Fruit fly (Drosophila melanogaster) whole organism, embryonic: ENCODE results near the gene CG42833.

Experiments used
- BtbVII ChIP-seq: fragments of 200-800 bp; sonication (Bioruptor generic); optimal IDR thresholded peaks from 3 replicates; lab custom pipeline; 2017; ENCODE audit warnings: missing biosample characterization, mild to moderate bottlenecking, missing genetic modification characterization
- Bteb2 ChIP-seq: fragments of 200-800 bp; sonication (Bioruptor generic); optimal IDR thresholded peaks from 2 replicates; lab custom pipeline; 2016; ENCODE audit warnings: missing biosample characterization, missing genetic modification characterization
- CG10321 ChIP-seq: fragments of 200-800 bp; sonication (Bioruptor generic); IDR thresholded peaks from 2 replicates; pipeline ENCODE4 v1.3.6; 2022; ENCODE audit warnings: missing biosample characterization, missing genetic modification characterization
- CG10366 ChIP-seq: fragments of 200-800 bp; sonication (Bioruptor generic); IDR thresholded peaks from 2 replicates; pipeline ENCODE4 v1.3.6; 2022; ENCODE audit warnings: missing biosample characterization, missing genetic modification characterization
- CG10431 ChIP-seq: fragments of 200-800 bp; sonication (Bioruptor generic); optimal IDR thresholded peaks from 3 replicates; lab custom pipeline; 2018; ENCODE audit warnings: missing biosample characterization, mild to moderate bottlenecking, missing genetic modification characterization
- CG10565 ChIP-seq: fragments of 200-800 bp; sonication (Bioruptor generic); optimal IDR thresholded peaks from 3 replicates; lab custom pipeline; 2016; ENCODE audit warnings: missing biosample characterization, mild to moderate bottlenecking, missing genetic modification characterization
- CG11093 ChIP-seq: fragments of 200-800 bp; sonication (Bioruptor generic); IDR thresholded peaks from 3 replicates; pipeline ENCODE4 v1.3.6; 2022; ENCODE audit warnings: missing biosample characterization, missing genetic modification characterization
- CG12942 ChIP-seq: fragments of 200-800 bp; sonication (Bioruptor generic); optimal IDR thresholded peaks from 3 replicates; lab custom pipeline; 2016; ENCODE audit warnings: missing biosample characterization, missing genetic modification characterization
- CG13624 ChIP-seq: fragments of 200-800 bp; sonication (Bioruptor generic); optimal IDR thresholded peaks from 2 replicates; lab custom pipeline; 2016; ENCODE audit warnings: missing biosample characterization, missing genetic modification characterization
- CG14441 ChIP-seq: fragments of 200-800 bp; sonication (Bioruptor generic); IDR thresholded peaks from 2 replicates; pipeline ENCODE4 v1.3.6; 2022; ENCODE audit warnings: missing biosample characterization, missing genetic modification characterization
- CG1603 ChIP-seq: fragments of 200-800 bp; sonication (Bioruptor generic); optimal IDR thresholded peaks from 2 replicates; lab custom pipeline; 2019; ENCODE audit warnings: missing biosample characterization, mild to moderate bottlenecking, missing genetic modification characterization, moderate library complexity
- CG18011 ChIP-seq: fragments of 200-800 bp; sonication (Bioruptor generic); optimal IDR thresholded peaks from 2 replicates; lab custom pipeline; 2017; ENCODE audit warnings: missing biosample characterization, missing genetic modification characterization, mild to moderate bottlenecking, moderate library complexity, missing genotype
- CG2199 ChIP-seq: fragments of 200-800 bp; sonication (Bioruptor generic); IDR thresholded peaks from 3 replicates; pipeline ENCODE4 v1.3.6; 2022; ENCODE audit warnings: missing biosample characterization, missing genetic modification characterization
- CG2678 ChIP-seq: fragments of 200-800 bp; sonication (Bioruptor generic); optimal IDR thresholded peaks from 3 replicates; lab custom pipeline; 2019; ENCODE audit warnings: missing biosample characterization, mild to moderate bottlenecking, missing genetic modification characterization, moderate library complexity
- CG31441 ChIP-seq: fragments of 200-800 bp; sonication (Bioruptor generic); IDR thresholded peaks from 2 replicates; pipeline ENCODE4 v1.3.6; 2022; ENCODE audit warnings: missing biosample characterization, missing genetic modification characterization
- CG33213 ChIP-seq: fragments of 200-800 bp; sonication (Bioruptor generic); optimal IDR thresholded peaks from 3 replicates; lab custom pipeline; 2016; ENCODE audit warnings: missing biosample characterization, missing genetic modification characterization
- CG4424 ChIP-seq: fragments of 200-800 bp; sonication (Bioruptor generic); optimal IDR thresholded peaks from 3 replicates; lab custom pipeline; 2016; ENCODE audit warnings: missing biosample characterization, missing genetic modification characterization
- CG6791 ChIP-seq: fragments of 200-800 bp; sonication (Bioruptor generic); IDR thresholded peaks from 3 replicates; pipeline ENCODE4 v1.3.6; 2022; ENCODE audit warnings: missing biosample characterization, missing genetic modification characterization; ENCODE audit not compliant: partially characterized antibody
- CG6813 ChIP-seq: fragments of 200-800 bp; sonication (Bioruptor generic); optimal IDR thresholded peaks from 2 replicates; lab custom pipeline; 2017; ENCODE audit warnings: missing biosample characterization, missing genetic modification characterization, mild to moderate bottlenecking, moderate library complexity, missing genetic modification reagents
- CG8290 ChIP-seq, 3 experiments: fragments of 200-800 bp; sonication (Bioruptor generic); optimal IDR thresholded peaks; 2 replicates each; lab custom pipeline; 2016 to 2019; ENCODE audit warnings: missing biosample characterization in 3 of 3, missing genetic modification characterization in 3 of 3, mild to moderate bottlenecking in 2 of 3, moderate library complexity in 1 of 3
- CG9797 ChIP-seq: fragments of 200-800 bp; sonication (Bioruptor generic); optimal IDR thresholded peaks from 3 replicates; lab custom pipeline; 2018; ENCODE audit warnings: missing biosample characterization, mild to moderate bottlenecking, missing genetic modification characterization
- Dip2 ChIP-seq: fragments of 200-800 bp; sonication (Bioruptor generic); IDR thresholded peaks from 2 replicates; pipeline ENCODE4 v1.3.6; 2022; ENCODE audit warnings: missing biosample characterization, missing genetic modification characterization
- Dip3 ChIP-seq: fragments of 200-800 bp; sonication (Bioruptor generic); optimal IDR thresholded peaks from 3 replicates; lab custom pipeline; 2016; ENCODE audit warnings: missing biosample characterization, missing genetic modification characterization
- Drgx ChIP-seq: fragments of 200-800 bp; sonication (Bioruptor generic); IDR thresholded peaks from 2 replicates; pipeline ENCODE4 v1.3.6; 2022; ENCODE audit warnings: missing biosample characterization, missing genetic modification characterization
- Ets97D ChIP-seq: fragments of 200-800 bp; sonication (Bioruptor generic); optimal IDR thresholded peaks from 3 replicates; lab custom pipeline; 2016; ENCODE audit warnings: missing biosample characterization, missing genetic modification characterization
- H15 ChIP-seq: fragments of 200-800 bp; sonication (Bioruptor generic); IDR thresholded peaks from 3 replicates; pipeline ENCODE4 v1.3.6; 2022; ENCODE audit warnings: missing biosample characterization, missing genetic modification characterization
- Hsf ChIP-seq: fragments of 200-800 bp; sonication (Bioruptor generic); optimal IDR thresholded peaks from 3 replicates; lab custom pipeline; 2016; ENCODE audit warnings: missing biosample characterization, missing genetic modification characterization
- Mrtf ChIP-seq: fragments of 200-800 bp; sonication (Bioruptor generic); IDR thresholded peaks from 3 replicates; pipeline ENCODE4 v1.3.6; 2022; ENCODE audit warnings: missing biosample characterization, missing genetic modification characterization
- Ptx1 ChIP-seq: fragments of 200-800 bp; sonication (Bioruptor generic); IDR thresholded peaks from 2 replicates; pipeline ENCODE4 v1.3.6; 2022; ENCODE audit warnings: missing biosample characterization, missing genetic modification characterization
- Scr ChIP-seq: fragments of 200-800 bp; sonication (Bioruptor generic); IDR thresholded peaks from 2 replicates; pipeline ENCODE4 v1.3.6; 2022; ENCODE audit warnings: missing biosample characterization, missing genetic modification characterization; ENCODE audit not compliant: partially characterized antibody
- Ssrp ChIP-seq: fragments of 200-800 bp; sonication (Bioruptor generic); optimal IDR thresholded peaks from 2 replicates; lab custom pipeline; 2018; ENCODE audit warnings: missing biosample characterization, mild to moderate bottlenecking, missing genetic modification characterization, moderate library complexity
- Vsx1 ChIP-seq: fragments of 200-800 bp; sonication (Bioruptor generic); optimal IDR thresholded peaks from 2 replicates; lab custom pipeline; 2017; ENCODE audit warnings: missing biosample characterization, mild to moderate bottlenecking, missing genetic modification characterization, missing genetic modification reagents
- ato ChIP-seq: fragments of 200-800 bp; sonication (Bioruptor generic); IDR thresholded peaks from 2 replicates; pipeline ENCODE4 v1.3.6; 2022; ENCODE audit warnings: missing biosample characterization, missing genetic modification characterization; ENCODE audit not compliant: partially characterized antibody
- az2 ChIP-seq: fragments of 200-800 bp; sonication (Bioruptor generic); optimal IDR thresholded peaks from 3 replicates; lab custom pipeline; 2016; ENCODE audit warnings: missing biosample characterization, missing genetic modification characterization
- disco-r ChIP-seq: fragments of 200-800 bp; sonication (Bioruptor generic); optimal IDR thresholded peaks from 2 replicates; lab custom pipeline; 2016; ENCODE audit warnings: missing biosample characterization, missing genetic modification characterization
- dysf ChIP-seq: fragments of 200-800 bp; sonication (Bioruptor generic); IDR thresholded peaks from 3 replicates; pipeline ENCODE4 v1.3.6; 2022; ENCODE audit warnings: missing biosample characterization, missing genetic modification characterization
- fd3F ChIP-seq: fragments of 200-800 bp; sonication (Bioruptor generic); optimal IDR thresholded peaks from 2 replicates; lab custom pipeline; 2018; ENCODE audit warnings: missing biosample characterization, mild to moderate bottlenecking, missing genetic modification characterization, moderate library complexity
- hkb ChIP-seq, 2 experiments: fragments of 200-800 bp in 1 of 2; fragments of >200 bp in 1 of 2; sonication (Bioruptor generic) in 1 of 2; IDR thresholded peaks in 1 of 2; optimal IDR thresholded peaks in 1 of 2; 2 replicates each; pipeline versions ENCODE4 v1.3.6 to Lab custom; 2017 to 2022; ENCODE audit warnings: missing biosample characterization in 1 of 2, missing genetic modification characterization in 1 of 2
- jumu ChIP-seq: fragments of 200-800 bp; sonication (Bioruptor generic); optimal IDR thresholded peaks from 3 replicates; lab custom pipeline; 2016; ENCODE audit warnings: missing biosample characterization, missing genetic modification characterization
- mld ChIP-seq: fragments of 200-800 bp; sonication (Bioruptor generic); IDR thresholded peaks from 3 replicates; pipeline ENCODE4 v1.3.6; 2022; ENCODE audit warnings: missing biosample characterization, missing genetic modification characterization; ENCODE audit not compliant: partially characterized antibody
- nmo ChIP-seq: fragments of 200-800 bp; sonication (Bioruptor generic); optimal IDR thresholded peaks from 2 replicates; lab custom pipeline; 2018; ENCODE audit warnings: missing biosample characterization, mild to moderate bottlenecking, missing genetic modification characterization, moderate library complexity
- otp ChIP-seq: fragments of 200-800 bp; sonication (Bioruptor generic); IDR thresholded peaks from 3 replicates; pipeline ENCODE4, ENCODE4 v1.3.6; 2022; ENCODE audit warnings: missing biosample characterization, missing genetic modification characterization
- peb ChIP-seq: fragments of 200-800 bp; sonication (Bioruptor generic); IDR thresholded peaks from 2 replicates; pipeline ENCODE4 v1.3.6; 2022; ENCODE audit warnings: missing biosample characterization, missing genetic modification characterization
- ranshi ChIP-seq: fragments of 200-800 bp; sonication (Bioruptor generic); IDR thresholded peaks from 2 replicates; pipeline ENCODE4 v1.3.6; 2022; ENCODE audit warnings: missing biosample characterization, missing genetic modification characterization
- sc ChIP-seq, 3 experiments: fragments of >200 bp in 2 of 3; fragments of 200-800 bp in 1 of 3; sonication (Bioruptor generic) in 1 of 3; optimal IDR thresholded peaks; 2 replicates in 2 of 3; 3 replicates in 1 of 3; lab custom pipeline; 2017; ENCODE audit warnings: mild to moderate bottlenecking in 1 of 3, missing biosample characterization in 1 of 3, missing genetic modification characterization in 1 of 3, missing genetic modification reagents in 1 of 3
- sima ChIP-seq: fragments of 200-800 bp; sonication (Bioruptor generic); optimal IDR thresholded peaks from 2 replicates; lab custom pipeline; 2016; ENCODE audit warnings: missing biosample characterization, missing genetic modification characterization
- sisA ChIP-seq: fragments of 200-800 bp; sonication (Bioruptor generic); IDR thresholded peaks from 2 replicates; pipeline ENCODE4 v1.3.6; 2022; ENCODE audit warnings: missing biosample characterization, missing genetic modification characterization
- slbo ChIP-seq: fragments of 200-800 bp; sonication (Bioruptor generic); IDR thresholded peaks from 2 replicates; pipeline ENCODE4 v1.3.6; 2022; ENCODE audit warnings: missing biosample characterization, missing genetic modification characterization
- sug ChIP-seq: fragments of 200-800 bp; optimal IDR thresholded peaks from 2 replicates; lab custom pipeline; 2019; ENCODE audit warnings: missing biosample characterization, mild to moderate bottlenecking, missing genetic modification characterization, moderate library complexity

CG42833 gene

dm6 chr3L:20194731-20195130 lies 5.2 kb upstream of the CG42833 start:
- TF ChIP-seq Ets97D: no peak
- peak; percentile 32 for TF ChIP-seq CG6813 (GFP tag; lab: Kevin White, UChicago)
- TF ChIP-seq CG12942 (GFP tag; lab: Kevin White, UChicago): peak; percentile 4
- no peak for TF ChIP-seq CG33213 (GFP tag; lab: Kevin White, UChicago)
- peak; percentile 60 for TF ChIP-seq CG1603 (tag; lab: Kevin White, UChicago)
- no peak for TF ChIP-seq CG9797 (GFP tag; lab: Kevin White, UChicago)
- no peak for TF ChIP-seq CG31441 (GFP tag; lab: Robert Waterston, UW)
- TF ChIP-seq fd3F (GFP tag; lab: Kevin White, UChicago): peak; percentile 40
- peak; percentile 50; the same call in 1 of the 2 replicates for TF ChIP-seq CG10366 (GFP tag; lab: Robert Waterston, UW)
- peak; percentile 54; the same call in 1 of the 2 replicates for TF ChIP-seq ranshi (GFP tag; lab: Robert Waterston, UW)
- no peak for TF ChIP-seq Bteb2 (GFP tag; lab: Kevin White, UChicago)
- no peak for TF ChIP-seq CG10431 (GFP tag; lab: Kevin White, UChicago)
- peak; percentile 10 for TF ChIP-seq Vsx1 (GFP tag; lab: Kevin White, UChicago)
- peak; percentile 21 for TF ChIP-seq jumu (GFP tag; lab: Kevin White, UChicago)
- TF ChIP-seq slbo (GFP tag; lab: Robert Waterston, UW): peak; percentile 74
- peak; percentile 43; the same call in 1 of the 2 replicates for TF ChIP-seq Ptx1 (GFP tag; lab: Robert Waterston, UW)
- TF ChIP-seq CG2678 (tag; lab: Kevin White, UChicago): peak; percentile 65
- no peak for TF ChIP-seq Scr (GFP tag; lab: Robert Waterston, UW)
- no peak for TF ChIP-seq CG18011 (GFP tag; lab: Kevin White, UChicago)
- peak; percentile 11 for TF ChIP-seq CG13624 (GFP tag; lab: Kevin White, UChicago)
- TF ChIP-seq mld: no peak
- TF ChIP-seq BtbVII (GFP tag; lab: Kevin White, UChicago): no peak
- peak; percentile 59; the same call in 1 of the 3 replicates for TF ChIP-seq otp (GFP tag; lab: Robert Waterston, UW)
- no peak for TF ChIP-seq disco-r
- no peak for TF ChIP-seq sc (optimal IDR thresholded peaks at IDR 0.05; lab: Kevin White, UChicago)
- peak; percentile 2 for TF ChIP-seq sc (GFP tag; optimal IDR thresholded peaks at IDR 0.05; lab: Kevin White, UChicago)
- no peak for TF ChIP-seq CG6791
- no peak for TF ChIP-seq hkb (optimal IDR thresholded peaks at IDR 0.05; lab: Kevin White, UChicago)
- TF ChIP-seq hkb (GFP tag; IDR thresholded peaks at IDR 0.05; lab: Robert Waterston, UW): no peak
- no peak for TF ChIP-seq CG10321 (GFP tag; lab: Robert Waterston, UW)
- peak; percentile 62; the same call in 2 of the 3 replicates for TF ChIP-seq Mrtf (GFP tag; lab: Robert Waterston, UW)
- TF ChIP-seq CG14441: peak; percentile 64
- TF ChIP-seq CG4424 (GFP tag; lab: Kevin White, UChicago): peak; percentile 29
- no peak for TF ChIP-seq CG11093 (GFP tag; lab: Robert Waterston, UW)
- TF ChIP-seq dysf (GFP tag; lab: Robert Waterston, UW): peak; percentile 58
- no peak for TF ChIP-seq Dip2
- TF ChIP-seq CG8290 (GFP tag; optimal IDR thresholded peaks at IDR 0.05; lab: Kevin White, UChicago): no peak
- peak in 1 of 2 experiments; percentile 83 for TF ChIP-seq CG8290 (tag; optimal IDR thresholded peaks at IDR 0.05; lab: Kevin White, UChicago)
- peak; percentile 5 for TF ChIP-seq sug (tag; lab: Kevin White, UChicago)
- peak; percentile 1 for TF ChIP-seq az2 (GFP tag; lab: Kevin White, UChicago)
- TF ChIP-seq CG10565 (GFP tag; lab: Kevin White, UChicago): no peak
- no peak for TF ChIP-seq ato (GFP tag; lab: Robert Waterston, UW)
- TF ChIP-seq H15 (GFP tag; lab: Robert Waterston, UW): 0 out of 3 replicates have a peak, but pooled peaks have one; percentile 38
- TF ChIP-seq CG2199: no peak
- TF ChIP-seq Drgx (GFP tag; lab: Robert Waterston, UW): peak; percentile 49
- TF ChIP-seq nmo (GFP tag; lab: Kevin White, UChicago): peak; percentile 40
- no peak for TF ChIP-seq sima (GFP tag; lab: Kevin White, UChicago)
- TF ChIP-seq sisA (GFP tag; lab: Robert Waterston, UW): 0 out of 2 replicates have a peak, but pooled peaks have one; percentile 9
- no peak for TF ChIP-seq peb (GFP tag; lab: Robert Waterston, UW)
- TF ChIP-seq Hsf: peak; percentile 40
- TF ChIP-seq Ssrp (tag; lab: Kevin White, UChicago): peak; percentile 9
- TF ChIP-seq Dip3: peak; percentile 22
